Worm (Caenorhabditis elegans): ENCODE data around the gene mdt-9.

DNA sequence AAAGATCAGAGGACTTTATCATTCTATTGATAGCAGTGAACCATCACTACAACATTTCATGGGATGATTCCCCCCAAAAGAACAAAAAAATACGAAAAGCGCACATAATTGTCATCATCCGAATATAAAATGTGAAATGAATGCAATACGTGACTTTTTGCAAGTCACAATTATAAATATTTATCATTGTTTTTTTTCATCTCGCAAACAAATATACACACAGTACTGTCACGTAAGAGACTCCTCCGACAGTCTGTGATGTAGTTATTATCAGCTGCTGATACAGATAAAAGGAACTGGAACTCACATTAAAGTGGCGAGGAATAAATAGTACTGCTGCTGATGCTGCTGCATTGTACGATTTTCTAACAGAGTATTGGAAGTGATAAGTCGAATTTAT lies 10.2 kb downstream of the mdt-9 start:
- TF ChIP-seq cog-1 (tag; optimal IDR thresholded peaks at IDR 0.05), result no peak
- no peak for TF ChIP-seq flt-1 (GFP tag; IDR thresholded peaks at IDR 0.05)
- TF ChIP-seq med-1 (GFP tag; optimal IDR thresholded peaks at IDR 0.05; ENCODE audit: insufficient read depth), result no peak
- no peak for TF ChIP-seq ref-1 (GFP tag; conservative IDR thresholded peaks at IDR 0.05)
- TF ChIP-seq T22C8.4 (GFP tag; IDR thresholded peaks at IDR 0.05), result no peak
- TF ChIP-seq ztf-23 (GFP tag; IDR thresholded peaks at IDR 0.05), result no peak
- TF ChIP-seq tab-1 (GFP tag; IDR thresholded peaks at IDR 0.05), result no peak
